Fruit fly (Drosophila melanogaster) whole organism, wandering third instar larva: ENCODE results near the gene CG9515.
A peak's percentile ranks its signal among the peaks of the same experiment; 100 is the strongest.

ENCODE experiments used
- Abd-B ChIP-seq: fragments of >200 bp; optimal IDR thresholded peaks from 2 replicates; lab custom pipeline; 2017; ENCODE audit warnings: missing biosample characterization, missing genetic modification characterization
- CG32264 ChIP-seq: fragments of 200-800 bp; sonication (Bioruptor generic); optimal IDR thresholded peaks from 2 replicates; lab custom pipeline; 2016; ENCODE audit warnings: missing biosample characterization, missing genetic modification characterization
- CrebA ChIP-seq: fragments of 200-800 bp; sonication (Bioruptor generic); optimal IDR thresholded peaks from 2 replicates; lab custom pipeline; 2016; ENCODE audit warnings: missing biosample characterization, mild to moderate bottlenecking, missing genetic modification characterization, borderline replicate concordance
- Dfd ChIP-seq: fragments of >200 bp; optimal IDR thresholded peaks from 2 replicates; lab custom pipeline; 2017; ENCODE audit warnings: missing biosample characterization, missing genetic modification characterization
- Dif ChIP-seq: fragments of 200-275, 200-300 bp; sonication (Bioruptor generic); optimal IDR thresholded peaks from 2 replicates; lab custom pipeline; 2018; ENCODE audit warnings: missing biosample characterization, missing genetic modification characterization; ENCODE audit not compliant: partially characterized antibody
- GATAd ChIP-seq: sonication (Bioruptor generic); optimal IDR thresholded peaks from 2 replicates; lab custom pipeline; 2016; ENCODE audit warnings: missing biosample characterization, missing genetic modification characterization
- HLH106 ChIP-seq: fragments of 200-800 bp; optimal IDR thresholded peaks from 3 replicates; lab custom pipeline; 2019; ENCODE audit warnings: missing biosample characterization, mild to moderate bottlenecking, missing genetic modification characterization, moderate library complexity
- Hnf4 ChIP-seq: fragments of 200-800 bp; sonication (Bioruptor generic); optimal IDR thresholded peaks from 2 replicates; lab custom pipeline; 2016; ENCODE audit warnings: missing biosample characterization, mild to moderate bottlenecking, missing genetic modification characterization
- Hr78 ChIP-seq: fragments of >200 bp; optimal IDR thresholded peaks from 2 replicates; lab custom pipeline; 2017; ENCODE audit warnings: missing biosample characterization, missing genetic modification characterization
- Hr83 ChIP-seq: fragments of 200-300 bp; sonication (Bioruptor generic); optimal IDR thresholded peaks from 2 replicates; lab custom pipeline; 2016; ENCODE audit warnings: missing biosample characterization, mild to moderate bottlenecking, missing genetic modification characterization, moderate library complexity; ENCODE audit not compliant: poor library complexity, severe bottlenecking
- Myc ChIP-seq: fragments of >200 bp; optimal IDR thresholded peaks from 2 replicates; lab custom pipeline; 2017
- N ChIP-seq: fragments of >200 bp; optimal IDR thresholded peaks from 2 replicates; lab custom pipeline; 2018; ENCODE audit warnings: missing biosample characterization, missing external identifiers, missing genetic modification characterization
- OdsH ChIP-seq: fragments of 200-800 bp; sonication (Bioruptor generic); optimal IDR thresholded peaks from 2 replicates; lab custom pipeline; 2016; ENCODE audit warnings: missing biosample characterization, mild to moderate bottlenecking, missing genetic modification characterization
- Rel ChIP-seq, 2 experiments: fragments of 200-800 bp; sonication (Bioruptor generic) in 1 of 2; optimal IDR thresholded peaks; 2 replicates in 1 of 2; 3 replicates in 1 of 2; lab custom pipeline; 2016 to 2019; ENCODE audit warnings: mild to moderate bottlenecking in 2 of 2, missing biosample characterization in 2 of 2, missing genetic modification characterization in 2 of 2, moderate library complexity in 1 of 2
- Sp1 ChIP-seq: fragments of 200-800 bp; sonication (Bioruptor generic); optimal IDR thresholded peaks from 3 replicates; lab custom pipeline; 2019; ENCODE audit warnings: missing biosample characterization, mild to moderate bottlenecking, missing genetic modification characterization, moderate library complexity
- Vsx2 ChIP-seq: fragments of 200-300, 225-300 bp; sonication (Bioruptor generic); optimal IDR thresholded peaks from 2 replicates; lab custom pipeline; 2018; ENCODE audit warnings: missing biosample characterization, missing genetic modification characterization; ENCODE audit not compliant: partially characterized antibody
- br ChIP-seq: fragments of 200-800 bp; sonication (Bioruptor generic); optimal IDR thresholded peaks from 2 replicates; lab custom pipeline; 2016; ENCODE audit warnings: missing biosample characterization, missing genetic modification characterization
- brk ChIP-seq: fragments of 200-800 bp; sonication (Bioruptor generic); optimal IDR thresholded peaks from 2 replicates; lab custom pipeline; 2016; ENCODE audit warnings: missing biosample characterization, mild to moderate bottlenecking, missing genetic modification characterization
- dmrt93B ChIP-seq: fragments of 200-800 bp; sonication (Bioruptor generic); optimal IDR thresholded peaks from 2 replicates; lab custom pipeline; 2018; ENCODE audit warnings: missing biosample characterization, mild to moderate bottlenecking, missing genetic modification characterization
- dsf ChIP-seq: sonication (Bioruptor generic); optimal IDR thresholded peaks from 2 replicates; lab custom pipeline; 2016; ENCODE audit warnings: missing biosample characterization, missing genetic modification characterization, borderline replicate concordance
- ey ChIP-seq: fragments of 200-800 bp; sonication (Bioruptor generic); optimal IDR thresholded peaks from 2 replicates; lab custom pipeline; 2016; ENCODE audit warnings: missing biosample characterization, missing genetic modification characterization
- foxo ChIP-seq, 2 experiments: fragments of 200-800 bp; sonication (Bioruptor generic); optimal IDR thresholded peaks; 2 replicates in 1 of 2; 3 replicates in 1 of 2; lab custom pipeline; 2016 to 2017; ENCODE audit warnings: missing biosample characterization in 2 of 2, missing genetic modification characterization in 2 of 2
- fru ChIP-seq: fragments of 200-800 bp; sonication (Bioruptor generic); optimal IDR thresholded peaks from 3 replicates; lab custom pipeline; 2016; ENCODE audit warnings: missing biosample characterization, mild to moderate bottlenecking, missing genetic modification characterization
- h ChIP-seq: fragments of 200-800 bp; sonication (Bioruptor generic); optimal IDR thresholded peaks from 3 replicates; lab custom pipeline; 2016; ENCODE audit warnings: missing biosample characterization, mild to moderate bottlenecking, missing genetic modification characterization
- lola ChIP-seq: fragments of >200 bp; optimal IDR thresholded peaks from 2 replicates; lab custom pipeline; 2017; ENCODE audit warnings: missing biosample characterization, missing genetic modification characterization
- pan ChIP-seq: fragments of >200 bp; optimal IDR thresholded peaks from 2 replicates; lab custom pipeline; 2017
- psq ChIP-seq: fragments of 200-800 bp; sonication (Bioruptor generic); optimal IDR thresholded peaks from 3 replicates; lab custom pipeline; 2017; ENCODE audit warnings: missing biosample characterization, mild to moderate bottlenecking, missing genetic modification characterization, moderate library complexity
- rgr ChIP-seq: fragments of 200-800 bp; sonication (Bioruptor generic); optimal IDR thresholded peaks from 3 replicates; lab custom pipeline; 2016; ENCODE audit warnings: missing biosample characterization, mild to moderate bottlenecking, missing genetic modification characterization
- sage ChIP-seq: fragments of 200-800 bp; sonication (Bioruptor generic); optimal IDR thresholded peaks from 2 replicates; lab custom pipeline; 2016; ENCODE audit warnings: missing biosample characterization, mild to moderate bottlenecking, missing genetic modification characterization
- sv ChIP-seq: fragments of 200-800 bp; sonication (Bioruptor generic); optimal IDR thresholded peaks from 3 replicates; lab custom pipeline; 2016; ENCODE audit warnings: missing biosample characterization, missing genetic modification characterization
- tai ChIP-seq: sonication (Bioruptor generic); optimal IDR thresholded peaks from 2 replicates; lab custom pipeline; 2016; ENCODE audit warnings: missing biosample characterization, missing genetic modification characterization
- usp ChIP-seq: fragments of >200 bp; optimal IDR thresholded peaks from 2 replicates; lab custom pipeline; 2017; ENCODE audit warnings: missing biosample characterization, missing genetic modification characterization
- woc ChIP-seq: sonication (Bioruptor generic); optimal IDR thresholded peaks from 2 replicates; lab custom pipeline; 2016; ENCODE audit warnings: missing biosample characterization, mild to moderate bottlenecking, missing genetic modification characterization

Gene CG9515

dm6 chr2L:8957152-8957551 lies 14.1 kb upstream of the CG9515 start:
- no peak for TF ChIP-seq dmrt93B (GFP tag; lab: Kevin White, UChicago)
- no peak for TF ChIP-seq Myc (lab: Kevin White, UChicago)
- no peak for TF ChIP-seq h
- TF ChIP-seq Hr83 (GFP tag; lab: Kevin White, UChicago), result no peak
- TF ChIP-seq sv (GFP tag; lab: Kevin White, UChicago), result no peak
- no peak for TF ChIP-seq sage (GFP tag; lab: Kevin White, UChicago)
- TF ChIP-seq Hr78 (GFP tag; lab: Kevin White, UChicago), result no peak
- TF ChIP-seq CG32264, result no peak
- no peak for TF ChIP-seq Dfd
- TF ChIP-seq woc (GFP tag; lab: Kevin White, UChicago), result no peak
- TF ChIP-seq ey (GFP tag; lab: Kevin White, UChicago), result no peak
- TF ChIP-seq Sp1 (GFP tag; lab: Kevin White, UChicago), result no peak
- no peak for TF ChIP-seq usp (GFP tag; lab: Kevin White, UChicago)
- no peak for TF ChIP-seq HLH106 (tag; lab: Kevin White, UChicago)

- TF ChIP-seq HLH106 (tag; lab: Kevin White, UChicago) (no peak), Rel (GFP tag; optimal IDR thresholded peaks at IDR 0.05; lab: Kevin White, UChicago) (no peak), Rel (tag; optimal IDR thresholded peaks at IDR 0.05; lab: Kevin White, UChicago) (peak; percentile 16)
- TF ChIP-seq, all 38 proteins: peak for 1
These were observed 13.3 kb upstream of the CG9515 start for dm6 chr2L:8956336-8956726.

dm6 chr2L:8955597-8956335 lies 12.7 kb upstream of the CG9515 start:
- TF ChIP-seq foxo (GFP tag; optimal IDR thresholded peaks at IDR 0.05; lab: Kevin White, UChicago) (no peak), Dif (GFP tag; lab: Kevin White, UChicago) (no peak), GATAd (GFP tag; lab: Kevin White, UChicago) (no peak), brk (GFP tag; lab: Kevin White, UChicago) (no peak), dsf (GFP tag; lab: Kevin White, UChicago) (no peak), psq (GFP tag; lab: Kevin White, UChicago) (no peak), lola (GFP tag; lab: Kevin White, UChicago) (no peak), dmrt93B (GFP tag; lab: Kevin White, UChicago) (no peak), Abd-B (GFP tag; lab: Kevin White, UChicago) (no peak), Vsx2 (GFP tag; lab: Kevin White, UChicago) (no peak), br (GFP tag; lab: Kevin White, UChicago) (no peak), OdsH (GFP tag; lab: Kevin White, UChicago) (no peak), HLH106 (tag; lab: Kevin White, UChicago) (no peak), pan (lab: Kevin White, UChicago) (no peak), Hr78 (GFP tag; lab: Kevin White, UChicago) (no peak)

dm6 chr2L:8952194-8953037 lies 9.4 kb upstream of the CG9515 start:
- TF ChIP-seq ey (GFP tag; lab: Kevin White, UChicago) (peak; percentile 70), tai (GFP tag; lab: Kevin White, UChicago) (peak; percentile 25), Hnf4 (GFP tag; lab: Kevin White, UChicago) (peak; percentile 4), GATAd (GFP tag; lab: Kevin White, UChicago) (no peak), rgr (GFP tag; lab: Kevin White, UChicago) (peak; percentile 74), OdsH (GFP tag; lab: Kevin White, UChicago) (peak; percentile 67), Myc (lab: Kevin White, UChicago) (no peak), h (peak; percentile 75), Dif (GFP tag; lab: Kevin White, UChicago) (peak; percentile 81), pan (lab: Kevin White, UChicago) (no peak), N (GFP tag; lab: Kevin White, UChicago) (no peak), Sp1 (GFP tag; lab: Kevin White, UChicago) (peak; percentile 68), foxo (GFP tag; optimal IDR thresholded peaks at IDR 0.05; lab: Kevin White, UChicago) (peak in 1 of 2 experiments; percentile 76), br (GFP tag; lab: Kevin White, UChicago) (peak; percentile 68), brk (GFP tag; lab: Kevin White, UChicago) (no peak), Vsx2 (GFP tag; lab: Kevin White, UChicago) (peak; percentile 49), CrebA (GFP tag; lab: Kevin White, UChicago) (peak; percentile 79), HLH106 (tag; lab: Kevin White, UChicago) (peak; percentile 45), fru (GFP tag; lab: Kevin White, UChicago) (peak; percentile 71), Hr78 (GFP tag; lab: Kevin White, UChicago) (no peak), woc (GFP tag; lab: Kevin White, UChicago) (peak; percentile 48), psq (GFP tag; lab: Kevin White, UChicago) (peak; percentile 48), dsf (GFP tag; lab: Kevin White, UChicago) (no peak), lola (GFP tag; lab: Kevin White, UChicago) (no peak)
